Worm (Caenorhabditis elegans): ENCODE measurements around the gene R107.9.
A peak's percentile ranks its signal among the peaks of the same experiment; 100 is the strongest.

Gene R107.9

DNA sequence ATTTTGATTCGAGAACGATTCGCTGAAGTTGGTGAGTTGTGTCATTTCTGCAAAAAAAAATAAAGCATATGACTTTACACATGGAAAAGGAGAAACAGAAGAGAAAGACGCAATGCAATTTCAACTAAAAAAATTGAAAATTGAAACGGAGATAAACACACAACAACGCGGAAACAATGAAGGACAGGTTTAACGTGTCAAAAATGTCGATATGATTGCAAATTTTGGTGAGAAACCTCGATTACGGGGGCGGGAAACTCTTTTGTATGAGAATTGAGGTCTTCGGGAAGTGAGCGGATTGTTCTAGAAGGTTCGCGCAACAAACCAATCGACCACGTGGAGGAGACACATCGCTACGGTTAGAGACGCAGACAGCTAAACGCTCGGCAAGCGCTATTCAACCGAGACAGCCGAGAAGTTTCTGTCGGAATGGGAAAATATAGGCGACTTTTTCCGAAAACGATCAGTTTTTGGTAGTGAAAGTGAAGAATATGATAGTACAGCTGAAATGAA lies 16.0 kb downstream of the R107.9 start, which contains the start of gene R107.5 (continued):
- TF ChIP-seq spr-1 (tag; optimal IDR thresholded peaks at IDR 0.05), result peak; percentile 93
- TF ChIP-seq hlh-30 (tag; optimal IDR thresholded peaks at IDR 0.05; ENCODE audit: insufficient read depth), result peak; percentile 97
- TF ChIP-seq pha-4 (GFP tag; IDR thresholded peaks at IDR 0.05), result peak; percentile 97
- TF ChIP-seq pha-4 (tag; optimal IDR thresholded peaks at IDR 0.05), result peak; percentile 26
- peak in 1 of 2 experiments; percentile 84 for TF ChIP-seq unc-62 (GFP tag; optimal IDR thresholded peaks at IDR 0.05 in 1 of 2)
- TF ChIP-seq unc-62 (tag; optimal IDR thresholded peaks at IDR 0.05), result peak; percentile 12
- peak; percentile 97 for TF ChIP-seq zfp-3 (GFP tag; conservative IDR thresholded peaks at IDR 0.05)
- TF ChIP-seq egl-43 (GFP tag; IDR thresholded peaks at IDR 0.05), result peak; percentile 92
- peak; percentile 97 for TF ChIP-seq nhr-111 (GFP tag; optimal IDR thresholded peaks at IDR 0.05)
- no peak for TF ChIP-seq ceh-82 (tag; optimal IDR thresholded peaks at IDR 0.05)
- peak; percentile 96 for TF ChIP-seq dmd-6 (GFP tag; IDR thresholded peaks at IDR 0.05)
- TF ChIP-seq lin-1 (GFP tag; IDR thresholded peaks at IDR 0.05), result peak; percentile 92
- peak; percentile 81 for TF ChIP-seq nhr-41 (GFP tag; IDR thresholded peaks at IDR 0.05)
- peak; percentile 73 for TF ChIP-seq dpl-1 (GFP tag; optimal IDR thresholded peaks at IDR 0.05)
- no peak for TF ChIP-seq daf-12 (tag; optimal IDR thresholded peaks at IDR 0.05)
- TF ChIP-seq nhr-77 (tag; optimal IDR thresholded peaks at IDR 0.05), result peak; percentile 74
- TF ChIP-seq ztf-7 (tag; optimal IDR thresholded peaks at IDR 0.05), result peak; percentile 21
- no peak for TF ChIP-seq fkh-10 (GFP tag; optimal IDR thresholded peaks at IDR 0.05)
- TF ChIP-seq madf-5 (GFP tag; IDR thresholded peaks at IDR 0.05), result peak; percentile 47 to 79; a peak in 2 of 4 replicates
- peak; percentile 90 for TF ChIP-seq mep-1 (tag; optimal IDR thresholded peaks at IDR 0.05)
- TF ChIP-seq duxl-1 (tag; optimal IDR thresholded peaks at IDR 0.05; ENCODE audit: poor library complexity), result peak; percentile 57
- 0 out of 2 replicates have a peak, but pooled peaks have one; percentile 66 for TF ChIP-seq Y105C5A.15 (GFP tag; IDR thresholded peaks at IDR 0.05)
- TF ChIP-seq D1046.2 (GFP tag; IDR thresholded peaks at IDR 0.05), result peak; percentile 87
- TF ChIP-seq daf-19 (GFP tag; conservative IDR thresholded peaks at IDR 0.05), result peak; percentile 90
- TF ChIP-seq lir-3 (tag; optimal IDR thresholded peaks at IDR 0.05), result no peak
- peak; percentile 96 for TF ChIP-seq unc-39 (tag; optimal IDR thresholded peaks at IDR 0.05)
- peak; percentile 100 for TF ChIP-seq mdt-29 (GFP tag; IDR thresholded peaks at IDR 0.05)
- peak; percentile 66 for TF ChIP-seq cey-2 (tag; optimal IDR thresholded peaks at IDR 0.05; ENCODE audit: borderline replicate concordance, insufficient read depth)
- TF ChIP-seq unc-130 (GFP tag; optimal IDR thresholded peaks at IDR 0.05), result no peak
- peak; percentile 94 for TF ChIP-seq nhr-48 (tag; optimal IDR thresholded peaks at IDR 0.05)
- peak; percentile 92 for TF ChIP-seq php-3 (GFP tag; IDR thresholded peaks at IDR 0.05)
- TF ChIP-seq lin-13 (GFP tag; optimal IDR thresholded peaks at IDR 0.05), result peak; percentile 83
- peak; percentile 97 for TF ChIP-seq sdz-12 (GFP tag; optimal IDR thresholded peaks at IDR 0.05)
- no peak for TF ChIP-seq lin-15B (tag; optimal IDR thresholded peaks at IDR 0.05)
- TF ChIP-seq dve-1 (tag; optimal IDR thresholded peaks at IDR 0.05; ENCODE audit: insufficient read depth), result peak; percentile 94
- no peak for TF ChIP-seq egl-27 (tag; optimal IDR thresholded peaks at IDR 0.05)
- TF ChIP-seq nhr-42 (GFP tag; IDR thresholded peaks at IDR 0.05), result peak; percentile 89; the same call in 1 of the 2 replicates
- no peak for TF ChIP-seq nhr-237 (tag; optimal IDR thresholded peaks at IDR 0.05)
- peak; percentile 82 for TF ChIP-seq F37D6.2 (tag; optimal IDR thresholded peaks at IDR 0.05)
- 0 out of 2 replicates have a peak, but pooled peaks have one; percentile 24 for TF ChIP-seq dmd-8 (GFP tag; IDR thresholded peaks at IDR 0.05)
- TF ChIP-seq snpc-4 (tag; optimal IDR thresholded peaks at IDR 0.05), result no peak
- peak; percentile 72 for TF ChIP-seq mes-2 (tag; optimal IDR thresholded peaks at IDR 0.05; ENCODE audit: poor library complexity, severe bottlenecking)
- TF ChIP-seq nhr-28 (tag; optimal IDR thresholded peaks at IDR 0.05), result peak; percentile 75
- TF ChIP-seq vab-7 (GFP tag; IDR thresholded peaks at IDR 0.05), result peak; percentile 87
- peak; percentile 93 for TF ChIP-seq nhr-11 (tag; optimal IDR thresholded peaks at IDR 0.05)
- TF ChIP-seq aly-2 (tag; optimal IDR thresholded peaks at IDR 0.05), result no peak
- TF ChIP-seq hlh-11 (tag; optimal IDR thresholded peaks at IDR 0.05), result peak; percentile 99
- peak; percentile 84 for TF ChIP-seq jun-1 (tag; optimal IDR thresholded peaks at IDR 0.05)
- peak; percentile 86 to 98 for TF ChIP-seq mdl-1 (tag; optimal IDR thresholded peaks at IDR 0.05)
- 0 out of 2 replicates have a peak, but pooled peaks have one; percentile 53 for TF ChIP-seq ZK337.2 (GFP tag; IDR thresholded peaks at IDR 0.05)
- TF ChIP-seq zag-1 (tag; optimal IDR thresholded peaks at IDR 0.05), result no peak

Measured in whole organism, L4 larva.